Fruit fly (Drosophila melanogaster) whole organism, embryonic: ENCODE results near the gene HisCl1.

Experiments used
- CG10959 ChIP-seq: fragments of 200-800 bp; sonication (Bioruptor generic); IDR thresholded peaks from 2 replicates; pipeline ENCODE4 v1.3.6; 2022; ENCODE audit warnings: missing biosample characterization, missing genetic modification characterization
- CG11398 ChIP-seq: fragments of 200-800 bp; sonication (Bioruptor generic); optimal IDR thresholded peaks from 2 replicates; lab custom pipeline; 2016; ENCODE audit warnings: missing biosample characterization, missing genetic modification characterization
- CG11723 ChIP-seq: fragments of 200-800 bp; sonication (Bioruptor generic); optimal IDR thresholded peaks from 2 replicates; lab custom pipeline; 2017; ENCODE audit warnings: missing biosample characterization, mild to moderate bottlenecking, missing genetic modification characterization
- CG14014 ChIP-seq: fragments of 200-800 bp; sonication (Bioruptor generic); IDR thresholded peaks from 2 replicates; pipeline ENCODE4 v1.3.6; 2022; ENCODE audit warnings: missing biosample characterization, missing genetic modification characterization
- CG1647 ChIP-seq: fragments of 200-800 bp; sonication (Bioruptor generic); optimal IDR thresholded peaks from 3 replicates; lab custom pipeline; 2016; ENCODE audit warnings: missing biosample characterization, missing genetic modification characterization
- CG17359 ChIP-seq: fragments of 200-800 bp; sonication (Bioruptor generic); optimal IDR thresholded peaks from 3 replicates; lab custom pipeline; 2018; ENCODE audit warnings: missing biosample characterization, mild to moderate bottlenecking, missing genetic modification characterization, moderate library complexity
- CG17361 ChIP-seq: fragments of 200-800 bp; sonication (Bioruptor generic); IDR thresholded peaks from 3 replicates; pipeline ENCODE4 v1.3.6; 2022; ENCODE audit warnings: missing biosample characterization, missing genetic modification characterization
- CG17802 ChIP-seq: fragments of 200-800 bp; sonication (Bioruptor generic); optimal IDR thresholded peaks from 2 replicates; lab custom pipeline; 2018; ENCODE audit warnings: missing biosample characterization, mild to moderate bottlenecking, missing genetic modification characterization, moderate library complexity
- CG1792 ChIP-seq: fragments of 200-800 bp; sonication (Bioruptor generic); optimal IDR thresholded peaks from 2 replicates; lab custom pipeline; 2016; ENCODE audit warnings: missing biosample characterization, missing genetic modification characterization
- CG18476 ChIP-seq: fragments of 200-800 bp; sonication (Bioruptor generic); optimal IDR thresholded peaks from 2 replicates; lab custom pipeline; 2016; ENCODE audit warnings: missing biosample characterization, mild to moderate bottlenecking, missing genetic modification characterization
- CG2712 ChIP-seq: fragments of 200-800 bp; optimal IDR thresholded peaks from 3 replicates; lab custom pipeline; 2019; ENCODE audit warnings: missing biosample characterization, mild to moderate bottlenecking, missing genetic modification characterization, moderate library complexity
- CG31365 ChIP-seq: fragments of 200-800 bp; sonication (Bioruptor generic); optimal IDR thresholded peaks from 2 replicates; lab custom pipeline; 2018; ENCODE audit warnings: missing biosample characterization, mild to moderate bottlenecking, missing genetic modification characterization
- CG31388 ChIP-seq: fragments of 200-800 bp; sonication (Bioruptor generic); optimal IDR thresholded peaks from 2 replicates; lab custom pipeline; 2016; ENCODE audit warnings: missing biosample characterization, missing genetic modification characterization
- CG3726 ChIP-seq: fragments of 200-800 bp; sonication (Bioruptor generic); IDR thresholded peaks from 3 replicates; pipeline ENCODE4, ENCODE4 v1.3.6; 2022; ENCODE audit warnings: missing biosample characterization, missing genetic modification characterization
- CG7839 ChIP-seq: fragments of 200-800 bp; sonication (Bioruptor generic); optimal IDR thresholded peaks from 3 replicates; lab custom pipeline; 2018; ENCODE audit warnings: missing biosample characterization, mild to moderate bottlenecking, missing genetic modification characterization, moderate library complexity
- CG8359 ChIP-seq: fragments of 200-800 bp; sonication (Bioruptor generic); optimal IDR thresholded peaks from 2 replicates; lab custom pipeline; 2017; ENCODE audit warnings: missing biosample characterization, mild to moderate bottlenecking, missing genetic modification characterization, borderline replicate concordance
- Chrac-16 ChIP-seq: fragments of 200-800 bp; sonication (Bioruptor generic); optimal IDR thresholded peaks from 3 replicates; lab custom pipeline; 2016; ENCODE audit warnings: missing biosample characterization, missing genetic modification characterization
- CoRest ChIP-seq: fragments of 200-800 bp; sonication (Bioruptor generic); optimal IDR thresholded peaks from 3 replicates; lab custom pipeline; 2018; ENCODE audit warnings: missing biosample characterization, mild to moderate bottlenecking, missing genetic modification characterization, moderate library complexity
- Fer2 ChIP-seq: fragments of 200-800 bp; sonication (Bioruptor generic); optimal IDR thresholded peaks from 2 replicates; lab custom pipeline; 2018; ENCODE audit warnings: missing biosample characterization, mild to moderate bottlenecking, missing genetic modification characterization, moderate library complexity
- HHEX ChIP-seq: fragments of 200-800 bp; sonication (Bioruptor generic); optimal IDR thresholded peaks from 3 replicates; lab custom pipeline; 2017; ENCODE audit warnings: missing biosample characterization, mild to moderate bottlenecking, missing genetic modification characterization, missing genetic modification reagents
- HLH3B ChIP-seq: fragments of 200-800 bp; sonication (Bioruptor generic); IDR thresholded peaks from 2 replicates; pipeline ENCODE4 v1.3.6; 2022; ENCODE audit warnings: missing biosample characterization, missing genetic modification characterization
- Hr39 ChIP-seq: fragments of >200 bp; optimal IDR thresholded peaks from 2 replicates; lab custom pipeline; 2017
- Hsf ChIP-seq: fragments of 200-800 bp; sonication (Bioruptor generic); optimal IDR thresholded peaks from 3 replicates; lab custom pipeline; 2016; ENCODE audit warnings: missing biosample characterization, missing genetic modification characterization
- Lpt ChIP-seq: fragments of >200 bp; optimal IDR thresholded peaks from 2 replicates; lab custom pipeline; 2018; ENCODE audit warnings: missing biosample characterization, missing genetic modification characterization
- Ravus ChIP-seq: fragments of 200-800 bp; sonication (Bioruptor generic); IDR thresholded peaks from 2 replicates; pipeline ENCODE4 v1.3.6; 2022; ENCODE audit warnings: missing biosample characterization, missing genetic modification characterization
- Trl ChIP-seq, 3 experiments: fragments of >200 bp in 2 of 3; fragments of 200-800 bp in 1 of 3; sonication (Bioruptor generic) in 1 of 3; optimal IDR thresholded peaks; 2 replicates in 1 of 3; 3 replicates in 2 of 3; lab custom pipeline; 2016 to 2017; ENCODE audit warnings: missing biosample characterization in 1 of 3, missing genetic modification characterization in 1 of 3
- az2 ChIP-seq: fragments of 200-800 bp; sonication (Bioruptor generic); optimal IDR thresholded peaks from 3 replicates; lab custom pipeline; 2016; ENCODE audit warnings: missing biosample characterization, missing genetic modification characterization
- bigmax ChIP-seq: fragments of 200-800 bp; sonication (Bioruptor generic); optimal IDR thresholded peaks from 2 replicates; lab custom pipeline; 2018; ENCODE audit warnings: missing biosample characterization, mild to moderate bottlenecking, missing genetic modification characterization
- crc ChIP-seq: fragments of 200-800 bp; sonication (Bioruptor generic); optimal IDR thresholded peaks from 2 replicates; lab custom pipeline; 2016; ENCODE audit warnings: missing biosample characterization, missing genetic modification characterization
- gcm ChIP-seq: fragments of 200-800 bp; sonication (Bioruptor generic); optimal IDR thresholded peaks from 2 replicates; lab custom pipeline; 2019; ENCODE audit warnings: missing biosample characterization, mild to moderate bottlenecking, missing genetic modification characterization, moderate library complexity
- gro ChIP-seq: fragments of 200-800 bp; sonication (Bioruptor generic); optimal IDR thresholded peaks from 2 replicates; lab custom pipeline; 2016; ENCODE audit warnings: missing biosample characterization, missing genetic modification characterization
- h ChIP-seq: fragments of >200 bp; optimal IDR thresholded peaks from 2 replicates; lab custom pipeline; 2017
- hkb ChIP-seq, 2 experiments: fragments of 200-800 bp in 1 of 2; fragments of >200 bp in 1 of 2; sonication (Bioruptor generic) in 1 of 2; IDR thresholded peaks in 1 of 2; optimal IDR thresholded peaks in 1 of 2; 2 replicates each; pipeline versions ENCODE4 v1.3.6 to Lab custom; 2017 to 2022; ENCODE audit warnings: missing biosample characterization in 1 of 2, missing genetic modification characterization in 1 of 2
- ind ChIP-seq: fragments of 200-800 bp; sonication (Bioruptor generic); optimal IDR thresholded peaks from 3 replicates; lab custom pipeline; 2016; ENCODE audit warnings: missing biosample characterization, missing genetic modification characterization
- lab ChIP-seq: fragments of 200-800 bp; sonication (Bioruptor generic); optimal IDR thresholded peaks from 3 replicates; lab custom pipeline; 2017; ENCODE audit warnings: missing biosample characterization, missing genetic modification characterization, mild to moderate bottlenecking, moderate library complexity, missing genetic modification reagents
- luna ChIP-seq: fragments of 200-800 bp; sonication (Bioruptor generic); optimal IDR thresholded peaks from 2 replicates; lab custom pipeline; 2016; ENCODE audit warnings: missing biosample characterization, missing genetic modification characterization
- nom ChIP-seq: fragments of 200-800 bp; sonication (Bioruptor generic); optimal IDR thresholded peaks from 2 replicates; lab custom pipeline; 2017; ENCODE audit warnings: missing biosample characterization, missing genetic modification characterization, mild to moderate bottlenecking, moderate library complexity, missing genetic modification reagents
- odd ChIP-seq: fragments of 200-800 bp; sonication (Bioruptor generic); optimal IDR thresholded peaks from 2 replicates; lab custom pipeline; 2017; ENCODE audit warnings: missing biosample characterization, mild to moderate bottlenecking, missing genetic modification characterization
- pan ChIP-seq, 4 experiments: fragments of >200 bp in 3 of 4; fragments of 200-800 bp in 1 of 4; sonication (Bioruptor generic) in 1 of 4; optimal IDR thresholded peaks in 3 of 4; IDR thresholded peaks in 1 of 4; 2 replicates each; pipeline versions ENCODE4 v1.3.6 to Lab custom; 2017 to 2022; ENCODE audit warnings: missing biosample characterization in 2 of 4, missing genetic modification characterization in 2 of 4, mixed read lengths in 1 of 4
- ranshi ChIP-seq: fragments of 200-800 bp; sonication (Bioruptor generic); IDR thresholded peaks from 2 replicates; pipeline ENCODE4 v1.3.6; 2022; ENCODE audit warnings: missing biosample characterization, missing genetic modification characterization
- slou ChIP-seq: fragments of 200-800 bp; sonication (Bioruptor generic); optimal IDR thresholded peaks from 3 replicates; lab custom pipeline; 2016; ENCODE audit warnings: missing biosample characterization, missing genetic modification characterization
- sqz ChIP-seq: fragments of 200-800 bp; sonication (Bioruptor generic); optimal IDR thresholded peaks from 3 replicates; lab custom pipeline; 2018; ENCODE audit warnings: missing biosample characterization, mild to moderate bottlenecking, missing genetic modification characterization
- stwl ChIP-seq: fragments of 200-800 bp; sonication (Bioruptor generic); optimal IDR thresholded peaks from 3 replicates; lab custom pipeline; 2018; ENCODE audit warnings: missing biosample characterization, mild to moderate bottlenecking, missing genetic modification characterization, moderate library complexity
- tin ChIP-seq: fragments of 200-800 bp; sonication (Bioruptor generic); optimal IDR thresholded peaks from 3 replicates; lab custom pipeline; 2016; ENCODE audit warnings: missing biosample characterization, missing genetic modification characterization
- unpg ChIP-seq: fragments of 200-800 bp; sonication (Bioruptor generic); optimal IDR thresholded peaks from 3 replicates; lab custom pipeline; 2018; ENCODE audit warnings: missing biosample characterization, mild to moderate bottlenecking, missing genetic modification characterization, moderate library complexity
- zen ChIP-seq: fragments of 200-800 bp; sonication (Bioruptor generic); optimal IDR thresholded peaks from 3 replicates; lab custom pipeline; 2018; ENCODE audit warnings: missing biosample characterization, mild to moderate bottlenecking, missing genetic modification characterization, moderate library complexity
- zf30C ChIP-seq: fragments of 200-800 bp; sonication (Bioruptor generic); optimal IDR thresholded peaks from 3 replicates; lab custom pipeline; 2018; ENCODE audit warnings: missing biosample characterization, mild to moderate bottlenecking, missing genetic modification characterization
- zfh1 ChIP-seq: fragments of 200-800 bp; sonication (Bioruptor generic); IDR thresholded peaks from 3 replicates; pipeline ENCODE4 v1.3.6; 2022; ENCODE audit warnings: missing biosample characterization, missing genetic modification characterization
- zfh2 ChIP-seq: fragments of 200-800 bp; sonication (Bioruptor generic); optimal IDR thresholded peaks from 2 replicates; lab custom pipeline; 2016; ENCODE audit warnings: missing biosample characterization, missing genetic modification characterization

HisCl1 gene

dm6 chr3R:11760669-11761387 is 26.1 kb upstream of the HisCl1 start (continued):
- TF ChIP-seq ind (GFP tag; lab: Kevin White, UChicago) (peak; percentile 100), Lpt (GFP tag; lab: Kevin White, UChicago) (no peak), hkb (optimal IDR thresholded peaks at IDR 0.05; lab: Kevin White, UChicago) (no peak), hkb (GFP tag; IDR thresholded peaks at IDR 0.05; lab: Robert Waterston, UW) (no peak), stwl (tag; lab: Kevin White, UChicago) (peak; percentile 91), CG2712 (peak; percentile 100), zf30C (peak; percentile 100), CG8359 (GFP tag; lab: Kevin White, UChicago) (peak; percentile 96), Fer2 (tag; lab: Kevin White, UChicago) (peak; percentile 99), CG14014 (no peak), HLH3B (no peak), CG18476 (GFP tag; lab: Kevin White, UChicago) (peak; percentile 99), CG1647 (GFP tag; lab: Kevin White, UChicago) (peak; percentile 100), Chrac-16 (peak; percentile 100), Hr39 (lab: Kevin White, UChicago) (no peak), CG17802 (tag; lab: Kevin White, UChicago) (peak; percentile 95), gcm (GFP tag; lab: Kevin White, UChicago) (peak; percentile 100), CG7839 (tag; lab: Kevin White, UChicago) (peak; percentile 100), CoRest (tag; lab: Kevin White, UChicago) (peak; percentile 100), zfh2 (peak; percentile 100), Trl (optimal IDR thresholded peaks at IDR 0.05; lab: Kevin White, UChicago) (peak; percentile 97 to 100), Trl (GFP tag; optimal IDR thresholded peaks at IDR 0.05; lab: Kevin White, UChicago) (peak; percentile 100), CG1792 (GFP tag; lab: Kevin White, UChicago) (peak; percentile 100), odd (peak; percentile 100), CG3726 (GFP tag; lab: Robert Waterston, UW) (no peak), CG11723 (GFP tag; lab: Kevin White, UChicago) (peak; percentile 100), tin (peak; percentile 100), CG31365 (peak; percentile 96), nom (GFP tag; lab: Kevin White, UChicago) (peak; percentile 99), CG11398 (GFP tag; lab: Kevin White, UChicago) (peak; percentile 100), unpg (GFP tag; lab: Kevin White, UChicago) (peak; percentile 100), crc (peak; percentile 100), zfh1 (GFP tag; lab: Robert Waterston, UW) (no peak), CG17359 (tag; lab: Kevin White, UChicago) (peak; percentile 100), ranshi (GFP tag; lab: Robert Waterston, UW) (no peak), HHEX (GFP tag; lab: Kevin White, UChicago) (peak; percentile 100), slou (peak; percentile 99), bigmax (GFP tag; lab: Kevin White, UChicago) (peak; percentile 91), lab (GFP tag; lab: Kevin White, UChicago) (peak; percentile 100), h (lab: Kevin White, UChicago) (no peak), az2 (GFP tag; lab: Kevin White, UChicago) (peak; percentile 100), CG10959 (GFP tag; lab: Robert Waterston, UW) (no peak), gro (GFP tag; lab: Kevin White, UChicago) (peak; percentile 100), CG17361 (GFP tag; lab: Robert Waterston, UW) (no peak), pan (optimal IDR thresholded peaks at IDR 0.05; lab: Kevin White, UChicago) (no peak), pan (GFP tag; optimal IDR thresholded peaks at IDR 0.05 in 1 of 2, IDR thresholded peaks at IDR 0.05 in 1 of 2) (no peak), zen (tag; lab: Kevin White, UChicago) (peak; percentile 100), luna (GFP tag; lab: Kevin White, UChicago) (peak; percentile 100), CG31388 (GFP tag; lab: Kevin White, UChicago) (peak; percentile 99), sqz (peak; percentile 100), Hsf (GFP tag; lab: Kevin White, UChicago) (peak; percentile 100), Ravus (no peak)
